Worm (Caenorhabditis elegans) whole organism, late embryonic: ENCODE data around the gene F16H6.3.

Source experiments
- ahr-1 ChIP-seq: sonication (generic microtip); optimal IDR thresholded peaks from 2 replicates; lab custom pipeline; 2016; ENCODE audit warnings: missing genetic modification characterization, missing compliant biosample characterization
- ceh-48 ChIP-seq: sonication (generic microtip); optimal IDR thresholded peaks from 2 replicates; lab custom pipeline; 2016; ENCODE audit warnings: missing genetic modification characterization, inconsistent platforms, missing compliant biosample characterization
- elt-2 ChIP-seq: sonication (generic microtip); optimal IDR thresholded peaks from 2 replicates; lab custom pipeline; 2016; ENCODE audit warnings: missing genetic modification reagents, missing genetic modification characterization, missing compliant biosample characterization
- elt-4 ChIP-seq: sonication (generic microtip); optimal IDR thresholded peaks from 2 replicates; lab custom pipeline; 2016; ENCODE audit warnings: missing genetic modification characterization, missing compliant biosample characterization
- hlh-8 ChIP-seq: sonication (generic microtip); optimal IDR thresholded peaks from 2 replicates; lab custom pipeline; 2016; ENCODE audit warnings: missing genotype, missing genetic modification characterization, missing compliant biosample characterization
- lim-6 ChIP-seq: sonication (generic microtip); optimal IDR thresholded peaks from 2 replicates; lab custom pipeline; 2016; ENCODE audit warnings: missing genetic modification characterization, missing compliant biosample characterization
- lin-11 ChIP-seq: fragments of 200-800 bp; sonication (Bioruptor generic); optimal IDR thresholded peaks from 2 replicates; lab custom pipeline; 2018; ENCODE audit warnings: mild to moderate bottlenecking, missing genetic modification characterization, missing compliant biosample characterization
- nfya-1 ChIP-seq: sonication (generic microtip); optimal IDR thresholded peaks from 2 replicates; lab custom pipeline; 2017; ENCODE audit warnings: missing genetic modification characterization, mild to moderate bottlenecking, missing compliant biosample characterization, antibody characterized with exemption, moderate library complexity
- pag-3 ChIP-seq: sonication (generic microtip); optimal IDR thresholded peaks from 2 replicates; lab custom pipeline; 2016; ENCODE audit warnings: missing compliant biosample characterization, missing genetic modification characterization, borderline replicate concordance
- pros-1 ChIP-seq: fragments of 150-350 bp; optimal IDR thresholded peaks from 2 replicates; lab custom pipeline; 2014; ENCODE audit warnings: missing biosample characterization, missing genetic modification reagents, missing genetic modification characterization
- ref-2 ChIP-seq: sonication (generic microtip); optimal IDR thresholded peaks from 2 replicates; lab custom pipeline; 2016; ENCODE audit warnings: missing genetic modification characterization, missing compliant biosample characterization
- sox-4 ChIP-seq: sonication (generic microtip); optimal IDR thresholded peaks from 2 replicates; lab custom pipeline; 2017; ENCODE audit warnings: mild to moderate bottlenecking, missing genetic modification characterization, inconsistent platforms, missing compliant biosample characterization
- zip-5 ChIP-seq: sonication (generic microtip); optimal IDR thresholded peaks from 2 replicates; lab custom pipeline; 2016; ENCODE audit warnings: missing genetic modification characterization, missing compliant biosample characterization

ce11 chrV:18241328-18241727 lies 46.2 kb downstream of the F16H6.3 start, which contains the start of gene R10E8.8:
- TF ChIP-seq lin-11 (tag; lab: Kevin White, UChicago) = no peak
- TF ChIP-seq hlh-8 = no peak
- no peak for TF ChIP-seq ahr-1
- TF ChIP-seq nfya-1 (tag; lab: Kevin White, UChicago) = no peak
- no peak for TF ChIP-seq elt-2 (tag; lab: Kevin White, UChicago)
- no peak for TF ChIP-seq ref-2 (tag; lab: Kevin White, UChicago)
- TF ChIP-seq zip-5 (tag; lab: Kevin White, UChicago) = no peak
- no peak for TF ChIP-seq elt-4 (tag; lab: Kevin White, UChicago)
- TF ChIP-seq sox-4 (tag; lab: Kevin White, UChicago) = no peak
- no peak for TF ChIP-seq pag-3 (tag; lab: Kevin White, UChicago)
- no peak for TF ChIP-seq lim-6 (tag; lab: Kevin White, UChicago)
- no peak for TF ChIP-seq pros-1 (tag; lab: Kevin White, UChicago)
- no peak for TF ChIP-seq ceh-48 (tag; lab: Kevin White, UChicago)
